Worm (Caenorhabditis elegans): ENCODE measurements around the gene F59B1.6.

Gene F59B1.6

ce11 chrV:3631591-3631990 is at the start of gene F59B1.6:
TSS of gene F59B1.6 (minus strand) at chrV:3631691.
- no peak for TF ChIP-seq B0310.2 (tag; optimal IDR thresholded peaks at IDR 0.05)

DNA sequence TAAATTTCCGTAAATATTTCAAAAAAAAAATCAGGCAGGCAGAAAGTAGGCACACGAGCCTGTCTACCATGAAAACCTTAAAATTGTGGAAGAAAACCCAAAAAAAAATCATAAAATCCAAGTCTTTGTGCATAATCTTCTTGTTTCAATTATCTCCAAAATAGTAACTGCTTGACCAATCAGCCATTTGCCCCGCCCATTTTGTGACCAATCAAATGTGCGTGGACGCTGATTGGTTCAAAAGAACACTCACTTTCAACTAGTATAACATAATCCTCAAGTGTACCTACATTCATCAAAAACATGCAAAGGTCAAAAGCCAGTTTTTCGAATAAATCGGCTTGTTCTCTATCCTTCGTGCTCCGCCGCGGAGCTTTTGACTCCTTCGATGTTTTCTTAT is 47.0 kb upstream of the F59B1.6 start:
- TF ChIP-seq sea-1 (GFP tag; conservative IDR thresholded peaks at IDR 0.05) (no peak), flt-1 (GFP tag; IDR thresholded peaks at IDR 0.05) (no peak), hmg-4 (GFP tag; optimal IDR thresholded peaks at IDR 0.05) (no peak), ets-7 (tag; optimal IDR thresholded peaks at IDR 0.05) (no peak), hnd-1 (tag; optimal IDR thresholded peaks at IDR 0.05) (no peak), ama-1 (optimal IDR thresholded peaks at IDR 0.05) (no peak), scrt-1 (GFP tag; IDR thresholded peaks at IDR 0.05) (no peak), pes-1 (GFP tag; IDR thresholded peaks at IDR 0.05) (no peak), tbx-37 (GFP tag; conservative IDR thresholded peaks at IDR 0.05) (no peak), tbx-11 (GFP tag; IDR thresholded peaks at IDR 0.05) (no peak), tra-4 (tag; optimal IDR thresholded peaks at IDR 0.05) (no peak), aly-1 (tag; optimal IDR thresholded peaks at IDR 0.05) (no peak)

ce11 chrV:3677212-3677611 is 45.7 kb upstream of the F59B1.6 start:
- TF ChIP-seq aly-1 (tag; optimal IDR thresholded peaks at IDR 0.05), result no peak

- TF ChIP-seq hmg-4 (GFP tag; optimal IDR thresholded peaks at IDR 0.05), result no peak
- no peak for TF ChIP-seq ets-7 (tag; optimal IDR thresholded peaks at IDR 0.05)
- no peak for TF ChIP-seq scrt-1 (GFP tag; IDR thresholded peaks at IDR 0.05)
Measured at ce11 chrV:3673080-3673479, 41.6 kb upstream of the F59B1.6 start, which contains the start of gene pals-33. TSS of gene pals-33 (plus strand) at chrV:3673380.

DNA sequence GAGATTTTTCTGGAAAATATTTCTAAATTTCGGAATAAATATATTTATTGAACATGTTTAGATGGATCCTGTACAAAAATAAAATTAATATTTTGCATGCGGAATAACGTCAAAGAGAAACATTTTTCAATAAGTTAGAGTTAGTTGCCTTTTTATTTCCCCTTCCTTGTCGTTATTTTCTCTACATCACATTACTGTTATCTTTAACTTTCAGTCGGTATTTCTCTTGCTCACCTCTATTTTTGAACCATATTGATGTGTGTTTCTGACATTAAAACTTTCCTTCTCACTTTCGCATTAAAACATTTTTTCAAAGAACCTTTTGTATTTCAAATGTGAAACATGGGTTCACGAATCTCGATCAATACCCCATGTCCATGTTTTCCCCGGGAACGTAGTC is 39.0 kb upstream of the F59B1.6 start, which contains the start of gene Y39H10B.3:
Gene Y39H10B.3, plus strand, starts transcription at position 301 of the 400 bp plus-strand sequence.
- TF ChIP-seq tbx-11 (GFP tag; IDR thresholded peaks at IDR 0.05) (no peak), sea-1 (GFP tag; conservative IDR thresholded peaks at IDR 0.05) (no peak), tra-4 (tag; optimal IDR thresholded peaks at IDR 0.05) (no peak), aly-1 (tag; optimal IDR thresholded peaks at IDR 0.05) (no peak), ceh-36 (tag; optimal IDR thresholded peaks at IDR 0.05) (no peak), B0310.2 (tag; optimal IDR thresholded peaks at IDR 0.05) (no peak), hmbx-1 (tag; optimal IDR thresholded peaks at IDR 0.05) (no peak), scrt-1 (GFP tag; IDR thresholded peaks at IDR 0.05) (no peak), ceh-13 (GFP tag; optimal IDR thresholded peaks at IDR 0.05) (no peak), ama-1 (optimal IDR thresholded peaks at IDR 0.05) (no peak), hnd-1 (tag; optimal IDR thresholded peaks at IDR 0.05) (no peak), flt-1 (GFP tag; IDR thresholded peaks at IDR 0.05) (no peak)

DNA sequence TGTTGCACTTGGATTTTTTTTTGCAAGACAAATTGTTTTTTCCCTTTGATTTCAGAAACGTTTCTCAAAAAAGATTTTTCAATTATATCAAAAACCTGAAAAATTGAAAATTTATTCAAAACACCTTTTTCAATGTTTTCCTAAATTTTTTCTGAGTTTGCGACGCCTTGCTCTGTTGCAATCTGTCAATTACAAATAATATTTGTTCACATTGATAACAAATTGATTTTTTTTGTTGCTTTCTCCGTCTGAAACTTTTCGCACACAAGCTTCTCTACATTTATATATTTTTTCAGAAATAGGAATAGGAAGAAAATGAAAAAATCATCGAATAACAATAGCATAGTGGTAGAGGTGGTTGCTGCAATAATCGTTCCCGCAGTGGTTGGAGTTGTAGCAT is 37.0 kb upstream of the F59B1.6 start, which contains the start of gene Y39H10B.2:
Gene Y39H10B.2, plus strand, starts transcription at position 301 of the 400 bp plus-strand sequence.
- TF ChIP-seq F13C5.2 (tag; optimal IDR thresholded peaks at IDR 0.05), result no peak
- no peak for TF ChIP-seq aly-1 (tag; optimal IDR thresholded peaks at IDR 0.05)
- TF ChIP-seq ceh-13 (GFP tag; optimal IDR thresholded peaks at IDR 0.05), result no peak
- no peak for TF ChIP-seq hmbx-1 (tag; optimal IDR thresholded peaks at IDR 0.05)
- no peak for TF ChIP-seq tbx-37 (GFP tag; conservative IDR thresholded peaks at IDR 0.05)
- TF ChIP-seq tra-4 (tag; optimal IDR thresholded peaks at IDR 0.05), result no peak
- TF ChIP-seq tbx-11 (GFP tag; IDR thresholded peaks at IDR 0.05), result no peak
- no peak for TF ChIP-seq ceh-36 (tag; optimal IDR thresholded peaks at IDR 0.05)
- no peak for TF ChIP-seq flt-1 (GFP tag; IDR thresholded peaks at IDR 0.05)
- no peak for TF ChIP-seq hnd-1 (tag; optimal IDR thresholded peaks at IDR 0.05)
- no peak for TF ChIP-seq B0310.2 (tag; optimal IDR thresholded peaks at IDR 0.05)
- no peak for TF ChIP-seq ama-1 (optimal IDR thresholded peaks at IDR 0.05)
- TF ChIP-seq pes-1 (GFP tag; IDR thresholded peaks at IDR 0.05), result no peak
- no peak for TF ChIP-seq ets-7 (tag; optimal IDR thresholded peaks at IDR 0.05)

ce11 chrV:3666887-3667286 is 35.4 kb upstream of the F59B1.6 start, which contains the start of gene str-113:
TSS of gene str-113 (minus strand) at chrV:3666987.
- TF ChIP-seq F13C5.2 (tag; optimal IDR thresholded peaks at IDR 0.05), result no peak
- TF ChIP-seq ama-1 (optimal IDR thresholded peaks at IDR 0.05), result no peak
- TF ChIP-seq tra-4 (tag; optimal IDR thresholded peaks at IDR 0.05), result no peak
- no peak for TF ChIP-seq ets-7 (tag; optimal IDR thresholded peaks at IDR 0.05)
- TF ChIP-seq tbx-11 (GFP tag; IDR thresholded peaks at IDR 0.05), result no peak
- TF ChIP-seq hmbx-1 (tag; optimal IDR thresholded peaks at IDR 0.05), result no peak
- TF ChIP-seq tbx-37 (GFP tag; conservative IDR thresholded peaks at IDR 0.05), result no peak
- TF ChIP-seq flt-1 (GFP tag; IDR thresholded peaks at IDR 0.05), result no peak
- no peak for TF ChIP-seq pes-1 (GFP tag; IDR thresholded peaks at IDR 0.05)
- TF ChIP-seq scrt-1 (GFP tag; IDR thresholded peaks at IDR 0.05), result no peak
- TF ChIP-seq hmg-4 (GFP tag; optimal IDR thresholded peaks at IDR 0.05), result no peak
- no peak for TF ChIP-seq B0310.2 (tag; optimal IDR thresholded peaks at IDR 0.05)
- TF ChIP-seq hnd-1 (tag; optimal IDR thresholded peaks at IDR 0.05), result no peak
- TF ChIP-seq ceh-36 (tag; optimal IDR thresholded peaks at IDR 0.05), result no peak
- no peak for TF ChIP-seq ceh-13 (GFP tag; optimal IDR thresholded peaks at IDR 0.05)
- TF ChIP-seq aly-1 (tag; optimal IDR thresholded peaks at IDR 0.05), result no peak
- no peak for TF ChIP-seq sea-1 (GFP tag; conservative IDR thresholded peaks at IDR 0.05)

DNA sequence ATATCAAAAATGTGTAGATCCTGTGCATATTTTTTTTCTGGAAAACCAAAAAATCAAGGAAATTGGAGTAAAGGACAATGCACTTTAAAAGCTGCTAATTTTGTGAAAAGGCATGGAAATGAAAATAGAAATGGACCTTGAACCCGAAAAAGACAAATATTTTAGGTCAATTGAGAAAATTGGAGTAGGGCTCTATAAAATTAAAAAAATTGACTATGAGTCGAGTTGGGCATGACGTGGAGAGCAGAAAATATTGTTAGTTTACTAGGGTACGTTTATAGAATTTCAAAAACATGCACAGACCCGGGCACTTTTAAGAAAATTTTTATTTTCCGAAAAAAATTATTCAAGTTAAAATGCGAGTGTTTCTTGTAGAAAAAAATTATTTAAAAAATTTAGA is 28.0 kb upstream of the F59B1.6 start, which contains the start of gene acr-23:
Gene acr-23, minus strand, starts transcription at position 101 of the 400 bp plus-strand sequence.
- TF ChIP-seq sea-1 (GFP tag; conservative IDR thresholded peaks at IDR 0.05) (no peak), tbx-37 (GFP tag; conservative IDR thresholded peaks at IDR 0.05) (no peak), hmg-4 (GFP tag; optimal IDR thresholded peaks at IDR 0.05) (no peak), F13C5.2 (tag; optimal IDR thresholded peaks at IDR 0.05) (no peak), hmbx-1 (tag; optimal IDR thresholded peaks at IDR 0.05) (no peak), scrt-1 (GFP tag; IDR thresholded peaks at IDR 0.05) (no peak), ceh-13 (GFP tag; optimal IDR thresholded peaks at IDR 0.05) (no peak), pes-1 (GFP tag; IDR thresholded peaks at IDR 0.05) (no peak), ama-1 (optimal IDR thresholded peaks at IDR 0.05) (no peak), ceh-36 (tag; optimal IDR thresholded peaks at IDR 0.05) (no peak), B0310.2 (tag; optimal IDR thresholded peaks at IDR 0.05) (no peak), aly-1 (tag; optimal IDR thresholded peaks at IDR 0.05) (no peak), ets-7 (tag; optimal IDR thresholded peaks at IDR 0.05) (no peak), tra-4 (tag; optimal IDR thresholded peaks at IDR 0.05) (no peak), hnd-1 (tag; optimal IDR thresholded peaks at IDR 0.05) (no peak), flt-1 (GFP tag; IDR thresholded peaks at IDR 0.05) (no peak), tbx-11 (GFP tag; IDR thresholded peaks at IDR 0.05) (no peak)

Measured in whole organism, early embryonic.